Worm (Caenorhabditis elegans) whole organism, young adult: ENCODE data around the gene Y17G7B.22.

ENCODE experiments used
- B0035.1 ChIP-seq: sonication (generic microtip); optimal IDR thresholded peaks from 2 replicates; lab custom pipeline; 2016; ENCODE audit warnings: missing genetic modification characterization, mild to moderate bottlenecking, missing compliant biosample characterization, missing genotype, missing genetic modification reagents
- C17E4.6 ChIP-seq: fragments of 200-800 bp; sonication (Bioruptor generic); IDR thresholded peaks from 2 replicates; pipeline ENCODE4 v1.3.6; 2022; ENCODE audit warnings: missing genetic modification reagents, missing genetic modification characterization, missing compliant biosample characterization
- F33H1.4 ChIP-seq: fragments of 200-800 bp; sonication (Bioruptor generic); IDR thresholded peaks from 2 replicates; pipeline ENCODE4 v1.3.6; 2022; ENCODE audit warnings: missing genetic modification reagents, missing genetic modification characterization, missing compliant biosample characterization
- F37B4.10 ChIP-seq: fragments of 200-800 bp; sonication (Bioruptor generic); IDR thresholded peaks from 2 replicates; pipeline ENCODE4 v1.3.6; 2022; ENCODE audit warnings: missing genetic modification characterization, missing compliant biosample characterization
- F52B5.7 ChIP-seq: sonication (generic microtip); optimal IDR thresholded peaks from 2 replicates; lab custom pipeline; 2016; ENCODE audit warnings: mild to moderate bottlenecking, missing genetic modification characterization, missing compliant biosample characterization
- F57A8.1 ChIP-seq: fragments of 200-800 bp; sonication (Bioruptor generic); optimal IDR thresholded peaks from 2 replicates; lab custom pipeline; 2018; ENCODE audit warnings: mild to moderate bottlenecking, missing genetic modification characterization, moderate library complexity, missing compliant biosample characterization
- T07F8.4 ChIP-seq: sonication (generic microtip); optimal IDR thresholded peaks from 2 replicates; lab custom pipeline; 2016; ENCODE audit warnings: mild to moderate bottlenecking, missing genetic modification characterization, moderate library complexity, missing compliant biosample characterization
- Y53F4B.3 ChIP-seq: fragments of 200-800 bp; sonication (Bioruptor generic); IDR thresholded peaks from 2 replicates; pipeline ENCODE4 v1.3.6; 2022; ENCODE audit warnings: missing genetic modification reagents, missing genetic modification characterization, missing compliant biosample characterization
- ama-1 ChIP-seq, 3 experiments: fragments of 150-350 bp in 1 of 3; sonication (generic microtip) in 2 of 3; optimal IDR thresholded peaks; 2 replicates each; lab custom pipeline; 2014 to 2018; ENCODE audit warnings: missing biosample characterization in 2 of 3, missing genetic modification characterization in 2 of 3, missing genetic modification reagents in 2 of 3
- aptf-3 ChIP-seq: fragments of 200-800 bp; sonication (Bioruptor generic); IDR thresholded peaks from 2 replicates; pipeline ENCODE4 v1.3.6; 2022; ENCODE audit warnings: missing genetic modification characterization, missing compliant biosample characterization
- atf-7 ChIP-seq: sonication (generic microtip); optimal IDR thresholded peaks from 2 replicates; lab custom pipeline; 2017; ENCODE audit warnings: mild to moderate bottlenecking, missing genetic modification characterization, missing compliant biosample characterization
- attf-5 ChIP-seq: fragments of 200-800 bp; sonication (Bioruptor generic); optimal IDR thresholded peaks from 2 replicates; lab custom pipeline; 2018; ENCODE audit warnings: mild to moderate bottlenecking, missing genetic modification characterization, missing compliant biosample characterization
- bed-2 ChIP-seq: fragments of 200-800 bp; sonication (Bioruptor generic); IDR thresholded peaks from 2 replicates; pipeline ENCODE4 v1.3.6; 2022; ENCODE audit warnings: missing genetic modification reagents, missing genetic modification characterization, missing compliant biosample characterization
- cebp-1 ChIP-seq, 2 experiments: fragments of 200-800 bp in 1 of 2; sonication (Bioruptor generic) in 1 of 2; sonication (generic microtip) in 1 of 2; IDR thresholded peaks in 1 of 2; optimal IDR thresholded peaks in 1 of 2; 2 replicates each; pipeline versions ENCODE4 v1.3.6 to Lab custom; 2017 to 2022; ENCODE audit warnings: missing compliant biosample characterization in 2 of 2, missing genetic modification characterization in 2 of 2, mild to moderate bottlenecking in 1 of 2, missing genetic modification reagents in 1 of 2, moderate library complexity in 1 of 2
- ceh-58 ChIP-seq: fragments of 200-800 bp; sonication (Bioruptor generic); IDR thresholded peaks from 2 replicates; pipeline ENCODE4 v1.3.6; 2022; ENCODE audit warnings: missing genetic modification characterization, missing compliant biosample characterization
- chd-7 ChIP-seq: sonication (generic microtip); optimal IDR thresholded peaks from 2 replicates; lab custom pipeline; 2016; ENCODE audit warnings: mild to moderate bottlenecking, missing genetic modification characterization, moderate library complexity, missing compliant biosample characterization
- dox-1 ChIP-seq: fragments of 200-800 bp; sonication (Bioruptor generic); IDR thresholded peaks from 2 replicates; pipeline ENCODE4 v1.3.6; 2022; ENCODE audit warnings: missing genetic modification reagents, missing genetic modification characterization, missing compliant biosample characterization
- efl-1 ChIP-seq: fragments of 150-350 bp; optimal IDR thresholded peaks from 2 replicates; lab custom pipeline; 2014; ENCODE audit warnings: missing biosample characterization, missing genetic modification reagents, missing genetic modification characterization
- egrh-3 ChIP-seq: fragments of 200-800 bp; sonication (Bioruptor generic); IDR thresholded peaks from 2 replicates; pipeline ENCODE4 v1.3.6; 2022; ENCODE audit warnings: missing genetic modification reagents, missing genetic modification characterization, missing compliant biosample characterization
- hmg-1.2 ChIP-seq: fragments of 200-800 bp; sonication (Bioruptor generic); IDR thresholded peaks from 2 replicates; pipeline ENCODE4 v1.3.6; 2022; ENCODE audit warnings: missing genetic modification reagents, missing genetic modification characterization, missing compliant biosample characterization
- hmg-20 ChIP-seq: fragments of 200-800 bp; sonication (Bioruptor generic); IDR thresholded peaks from 2 replicates; pipeline ENCODE4 v1.3.6; 2022; ENCODE audit warnings: missing genetic modification reagents, missing genetic modification characterization, missing compliant biosample characterization
- hrde-1 ChIP-seq: sonication (generic microtip); optimal IDR thresholded peaks from 2 replicates; lab custom pipeline; 2016; ENCODE audit warnings: missing genetic modification characterization, mild to moderate bottlenecking, missing compliant biosample characterization, moderate library complexity, missing genotype, missing genetic modification reagents, borderline replicate concordance
- lin-40 ChIP-seq: sonication (generic microtip); optimal IDR thresholded peaks from 2 replicates; lab custom pipeline; 2016; ENCODE audit warnings: missing genetic modification characterization, mild to moderate bottlenecking, missing compliant biosample characterization, missing genotype, missing genetic modification reagents
- lin-54 ChIP-seq: fragments of 200-800 bp; sonication (Bioruptor generic); optimal IDR thresholded peaks from 2 replicates; lab custom pipeline; 2018; ENCODE audit warnings: mild to moderate bottlenecking, missing genetic modification characterization, missing compliant biosample characterization
- lsl-1 ChIP-seq: fragments of 200-800 bp; sonication (Bioruptor generic); optimal IDR thresholded peaks from 2 replicates; lab custom pipeline; 2018; ENCODE audit warnings: mild to moderate bottlenecking, missing genetic modification characterization, moderate library complexity, missing compliant biosample characterization
- madf-10 ChIP-seq: sonication (generic microtip); optimal IDR thresholded peaks from 2 replicates; lab custom pipeline; 2016; ENCODE audit warnings: mild to moderate bottlenecking, missing genetic modification characterization, missing compliant biosample characterization
- madf-6 ChIP-seq: fragments of 200-800 bp; sonication (Bioruptor generic); IDR thresholded peaks from 2 replicates; pipeline ENCODE4 v1.3.6; 2022; ENCODE audit warnings: missing genetic modification reagents, missing genetic modification characterization, missing compliant biosample characterization
- mcd-1 ChIP-seq: fragments of 200-800 bp; sonication (Bioruptor generic); IDR thresholded peaks from 2 replicates; pipeline ENCODE4 v1.3.6; 2022; ENCODE audit warnings: missing genetic modification reagents, missing genetic modification characterization, missing compliant biosample characterization
- mxl-1 ChIP-seq: sonication (generic microtip); optimal IDR thresholded peaks from 2 replicates; lab custom pipeline; 2016; ENCODE audit warnings: missing genetic modification characterization, missing compliant biosample characterization
- nfya-2 ChIP-seq: fragments of 200-800 bp; sonication (Bioruptor generic); IDR thresholded peaks from 2 replicates; pipeline ENCODE4 v1.3.6; 2022; ENCODE audit warnings: missing genetic modification reagents, missing genetic modification characterization, missing compliant biosample characterization
- nfyb-1 ChIP-seq: fragments of 200-800 bp; sonication (Bioruptor generic); IDR thresholded peaks from 2 replicates; pipeline ENCODE4 v1.3.6; 2022; ENCODE audit warnings: missing genetic modification reagents, missing genetic modification characterization, missing compliant biosample characterization
- nhr-80 ChIP-seq: sonication (generic microtip); optimal IDR thresholded peaks from 2 replicates; lab custom pipeline; 2016; ENCODE audit warnings: missing genetic modification characterization, missing compliant biosample characterization
- pbrm-1 ChIP-seq: fragments of 200-800 bp; sonication (Bioruptor generic); IDR thresholded peaks from 2 replicates; pipeline ENCODE4 v1.3.6; 2022; ENCODE audit warnings: missing genetic modification reagents, missing genetic modification characterization, missing compliant biosample characterization
- pha-4 ChIP-seq: fragments of 150-350 bp; sonication (generic microtip); optimal IDR thresholded peaks from 2 replicates; lab custom pipeline; 2014; ENCODE audit warnings: missing biosample characterization, missing genetic modification reagents, missing genetic modification characterization
- rec-8 ChIP-seq, 2 experiments: sonication (generic microtip); optimal IDR thresholded peaks; 2 replicates each; lab custom pipeline; 2016; ENCODE audit warnings: mild to moderate bottlenecking in 2 of 2, missing genetic modification characterization in 2 of 2, missing genetic modification reagents in 2 of 2, missing genotype in 2 of 2, missing biosample characterization in 1 of 2, missing compliant biosample characterization in 1 of 2, moderate library complexity in 1 of 2
- rpc-1 ChIP-seq, 2 experiments: fragments of 150-350 bp in 1 of 2; sonication (generic microtip) in 1 of 2; optimal IDR thresholded peaks; 2 replicates each; lab custom pipeline; 2014 to 2018; ENCODE audit warnings: missing biosample characterization in 1 of 2, missing genetic modification characterization in 1 of 2, missing genetic modification reagents in 1 of 2, missing genotype in 1 of 2
- snpc-1.3 ChIP-seq: sonication (generic microtip); optimal IDR thresholded peaks from 2 replicates; lab custom pipeline; 2017; ENCODE audit warnings: missing genetic modification characterization, mild to moderate bottlenecking, missing compliant biosample characterization, antibody characterized with exemption, moderate library complexity, missing genotype, missing genetic modification reagents; ENCODE audit not compliant: insufficient read depth
- somi-1 ChIP-seq: fragments of 200-800 bp; sonication (Bioruptor generic); optimal IDR thresholded peaks from 2 replicates; lab custom pipeline; 2018; ENCODE audit warnings: mild to moderate bottlenecking, missing genetic modification characterization, missing compliant biosample characterization
- sptf-2 ChIP-seq: fragments of 200-800 bp; sonication (Bioruptor generic); optimal IDR thresholded peaks from 2 replicates; lab custom pipeline; 2018; ENCODE audit warnings: mild to moderate bottlenecking, missing genetic modification characterization, missing compliant biosample characterization
- unc-62 ChIP-seq: fragments of 150-350 bp; optimal IDR thresholded peaks from 2 replicates; lab custom pipeline; 2014; ENCODE audit warnings: missing biosample characterization, missing genetic modification reagents, missing genetic modification characterization
- xnd-1 ChIP-seq: sonication (generic microtip); optimal IDR thresholded peaks from 2 replicates; lab custom pipeline; 2016; ENCODE audit warnings: missing genotype, missing genetic modification reagents, missing genetic modification characterization, missing compliant biosample characterization
- zim-3 ChIP-seq: sonication (generic microtip); optimal IDR thresholded peaks from 2 replicates; lab custom pipeline; 2017; ENCODE audit warnings: mild to moderate bottlenecking, missing genetic modification characterization, moderate library complexity, missing compliant biosample characterization
- ztf-26 ChIP-seq: sonication (generic microtip); optimal IDR thresholded peaks from 2 replicates; lab custom pipeline; 2017; ENCODE audit warnings: missing genetic modification characterization, missing compliant biosample characterization
- ztf-3 ChIP-seq: fragments of 200-800 bp; sonication (Bioruptor generic); optimal IDR thresholded peaks from 2 replicates; lab custom pipeline; 2018; ENCODE audit warnings: mild to moderate bottlenecking, missing genetic modification characterization, missing compliant biosample characterization

Y17G7B.22 gene

DNA sequence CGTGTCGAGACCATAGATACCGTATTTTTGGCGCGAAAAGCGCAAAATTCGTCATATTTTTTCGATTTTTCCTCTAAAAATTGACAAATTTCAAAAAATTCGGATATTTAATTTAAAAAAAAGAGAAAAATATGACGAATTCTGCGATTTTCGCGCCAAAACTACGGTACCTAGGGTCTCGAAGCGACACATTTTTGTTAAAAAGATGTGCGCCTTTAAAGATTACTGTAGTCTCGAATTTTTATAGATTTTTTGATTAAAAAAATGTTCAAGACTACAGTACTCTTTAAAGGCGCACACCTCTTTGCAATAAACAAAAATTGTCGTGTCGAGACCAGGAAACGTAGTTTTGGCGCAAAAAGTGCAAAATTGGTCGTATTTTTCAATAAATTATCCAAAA lies 31.8 kb upstream of the Y17G7B.22 start:
- TF ChIP-seq chd-7 (tag; lab: Kevin White, UChicago) (no peak), mxl-1 (tag; lab: Kevin White, UChicago) (no peak), C17E4.6 (GFP tag; lab: Robert Waterston, UW) (no peak), efl-1 (GFP tag; lab: Kevin White, UChicago) (peak; percentile 20), atf-7 (tag; lab: Kevin White, UChicago) (no peak), somi-1 (GFP tag; lab: Kevin White, UChicago) (no peak), hmg-20 (GFP tag; lab: Robert Waterston, UW) (no peak), ceh-58 (no peak), pbrm-1 (GFP tag; lab: Robert Waterston, UW) (no peak), xnd-1 (peak; percentile 56), ztf-3 (GFP tag; lab: Kevin White, UChicago) (no peak), unc-62 (GFP tag; lab: Kevin White, UChicago) (no peak), zim-3 (tag; lab: Kevin White, UChicago) (no peak), madf-6 (GFP tag; lab: Robert Waterston, UW) (peak; percentile 46; the same call in 1 of the 2 replicates), rec-8 (tag; optimal IDR thresholded peaks at IDR 0.05; lab: Kevin White, UChicago) (no peak), bed-2 (no peak), egrh-3 (GFP tag; lab: Robert Waterston, UW) (no peak), F33H1.4 (GFP tag; lab: Robert Waterston, UW) (peak; percentile 55), lin-54 (no peak), pha-4 (tag; lab: Kevin White, UChicago) (no peak), Y53F4B.3 (GFP tag; lab: Robert Waterston, UW) (no peak), T07F8.4 (no peak), lsl-1 (GFP tag; lab: Kevin White, UChicago) (peak; percentile 82)

ce11 chrII:12036516-12036915 lies 31.3 kb upstream of the Y17G7B.22 start, which contains the start of gene cyn-16:
TSS of gene cyn-16 (minus strand) at chrII:12036742.
- TF ChIP-seq ama-1 (optimal IDR thresholded peaks at IDR 0.05; lab: Kevin White, UChicago), result peak; percentile 32
- no peak for TF ChIP-seq ama-1 (GFP tag; optimal IDR thresholded peaks at IDR 0.05; lab: Kevin White, UChicago)
- TF ChIP-seq cebp-1 (GFP tag; IDR thresholded peaks at IDR 0.05; lab: Robert Waterston, UW), result no peak
- peak; percentile 10 for TF ChIP-seq cebp-1 (tag; optimal IDR thresholded peaks at IDR 0.05; lab: Kevin White, UChicago)
- no peak for TF ChIP-seq hrde-1 (tag; lab: Kevin White, UChicago)
- TF ChIP-seq, all 124 proteins: peak for 2

DNA sequence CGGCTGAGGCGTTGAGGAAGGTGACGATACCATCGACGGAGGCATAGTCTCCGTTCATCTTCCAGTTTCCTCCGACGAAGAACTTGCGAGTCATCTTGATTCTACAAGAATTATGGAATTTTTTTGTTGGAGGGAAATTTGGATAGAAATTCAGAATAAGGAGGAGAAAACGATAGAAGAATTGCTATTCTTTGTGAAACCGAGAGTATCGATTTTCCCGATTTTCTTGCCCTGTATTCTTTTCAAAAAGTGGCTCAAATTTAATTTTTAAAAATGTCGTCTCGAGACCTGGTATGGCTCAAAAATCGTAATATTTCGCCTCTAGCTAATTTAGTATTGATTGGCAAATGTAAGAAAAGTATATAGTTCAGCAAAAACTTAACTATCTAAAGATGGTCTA lies 28.8 kb upstream of the Y17G7B.22 start, which contains the start of gene tpi-1:
Gene tpi-1 (minus strand): TSS at position 101 of the 400 bp plus-strand sequence.
- no peak for TF ChIP-seq dox-1 (GFP tag; lab: Robert Waterston, UW)
- TF ChIP-seq F37B4.10, result no peak
- TF ChIP-seq somi-1 (GFP tag; lab: Kevin White, UChicago), result no peak
- TF ChIP-seq B0035.1 (tag; lab: Kevin White, UChicago), result no peak

ce11 chrII:12040167-12040566 lies 27.7 kb upstream of the Y17G7B.22 start:
- TF ChIP-seq F52B5.7 (tag; lab: Kevin White, UChicago), result no peak
- no peak for TF ChIP-seq aptf-3 (GFP tag; lab: Robert Waterston, UW)
- TF ChIP-seq ztf-26 (tag; lab: Kevin White, UChicago), result peak; percentile 20
- peak; percentile 13; the same call in 1 of the 2 replicates for TF ChIP-seq egrh-3 (GFP tag; lab: Robert Waterston, UW)
- TF ChIP-seq nfyb-1 (GFP tag; lab: Robert Waterston, UW), result 0 out of 2 replicates have a peak, but pooled peaks have one; percentile 21
- no peak for TF ChIP-seq snpc-1.3 (tag; lab: Kevin White, UChicago)
- TF ChIP-seq nfya-2 (GFP tag; lab: Robert Waterston, UW), result no peak
- peak; percentile 94 for TF ChIP-seq nhr-80 (tag; lab: Kevin White, UChicago)
- peak; percentile 89 for TF ChIP-seq hmg-1.2
- TF ChIP-seq sptf-2 (GFP tag; lab: Kevin White, UChicago), result no peak
- TF ChIP-seq mcd-1, result peak; percentile 64
- TF ChIP-seq attf-5 (GFP tag; lab: Kevin White, UChicago), result peak; percentile 68
- TF ChIP-seq rpc-1 (optimal IDR thresholded peaks at IDR 0.05; lab: Kevin White, UChicago), result no peak
- no peak for TF ChIP-seq rpc-1 (tag; optimal IDR thresholded peaks at IDR 0.05; lab: Kevin White, UChicago)
- peak; percentile 53 for TF ChIP-seq lin-40 (tag; lab: Kevin White, UChicago)
- no peak for TF ChIP-seq F57A8.1 (GFP tag; lab: Kevin White, UChicago)
- peak; percentile 3 for TF ChIP-seq madf-10 (tag; lab: Kevin White, UChicago)
